Worm (Caenorhabditis elegans) whole organism, young adult: ENCODE results near the gene Y38A10A.7.

Experiments
- B0336.3 ChIP-seq: fragments of 200-800 bp; sonication (Bioruptor generic); IDR thresholded peaks from 2 replicates; pipeline ENCODE4 v1.3.6; 2022; ENCODE audit warnings: missing genetic modification characterization, missing compliant biosample characterization
- F10E7.11 ChIP-seq: sonication (generic microtip); optimal IDR thresholded peaks from 2 replicates; lab custom pipeline; 2017; ENCODE audit warnings: mild to moderate bottlenecking, missing genetic modification characterization, moderate library complexity, missing compliant biosample characterization
- F23B12.7 ChIP-seq: sonication (generic microtip); optimal IDR thresholded peaks from 2 replicates; lab custom pipeline; 2017; ENCODE audit warnings: missing genetic modification characterization, mild to moderate bottlenecking, missing compliant biosample characterization, antibody characterized with exemption, moderate library complexity; ENCODE audit not compliant: insufficient read depth
- F39B2.1 ChIP-seq: fragments of 200-800 bp; sonication (Bioruptor generic); IDR thresholded peaks from 2 replicates; pipeline ENCODE4 v1.3.6; 2022; ENCODE audit warnings: missing genetic modification reagents, missing genetic modification characterization, missing compliant biosample characterization
- F57C9.4 ChIP-seq: sonication (generic microtip); optimal IDR thresholded peaks from 2 replicates; lab custom pipeline; 2017; ENCODE audit warnings: mild to moderate bottlenecking, missing genetic modification characterization, missing compliant biosample characterization
- K11D2.4 ChIP-seq: fragments of 200-800 bp; sonication (Bioruptor generic); IDR thresholded peaks from 2 replicates; pipeline ENCODE4 v1.3.6; 2022; ENCODE audit warnings: missing genetic modification reagents, missing genetic modification characterization, missing compliant biosample characterization
- K12H6.12 ChIP-seq: fragments of 200-800 bp; sonication (Bioruptor generic); optimal IDR thresholded peaks from 2 replicates; lab custom pipeline; 2018; ENCODE audit warnings: mild to moderate bottlenecking, missing genetic modification characterization, missing compliant biosample characterization
- T26A5.8 ChIP-seq: sonication (generic microtip); optimal IDR thresholded peaks from 2 replicates; lab custom pipeline; 2016; ENCODE audit warnings: missing genetic modification characterization, missing compliant biosample characterization
- Y53G8AR.9 ChIP-seq: fragments of 200-800 bp; sonication (Bioruptor generic); conservative IDR thresholded peaks from 2 replicates; pipeline ENCODE4 v1.3.6; 2022; ENCODE audit warnings: missing genetic modification reagents, missing genetic modification characterization, missing compliant biosample characterization
- Y79H2A.3 ChIP-seq: fragments of 200-800 bp; sonication (Bioruptor generic); conservative IDR thresholded peaks from 2 replicates; pipeline ENCODE4 v1.3.6; 2022; ENCODE audit warnings: missing genetic modification reagents, missing genetic modification characterization, missing compliant biosample characterization
- ama-1 ChIP-seq, 3 experiments: fragments of 150-350 bp in 1 of 3; sonication (generic microtip) in 2 of 3; optimal IDR thresholded peaks; 2 replicates each; lab custom pipeline; 2014 to 2018; ENCODE audit warnings: missing biosample characterization in 2 of 3, missing genetic modification characterization in 2 of 3, missing genetic modification reagents in 2 of 3
- attf-3 ChIP-seq: fragments of 200-800 bp; sonication (Bioruptor generic); conservative IDR thresholded peaks from 2 replicates; pipeline ENCODE4 v1.3.6; 2022; ENCODE audit warnings: missing genetic modification reagents, missing genetic modification characterization, missing compliant biosample characterization
- attf-5 ChIP-seq: fragments of 200-800 bp; sonication (Bioruptor generic); optimal IDR thresholded peaks from 2 replicates; lab custom pipeline; 2018; ENCODE audit warnings: mild to moderate bottlenecking, missing genetic modification characterization, missing compliant biosample characterization
- bed-2 ChIP-seq: fragments of 200-800 bp; sonication (Bioruptor generic); IDR thresholded peaks from 2 replicates; pipeline ENCODE4 v1.3.6; 2022; ENCODE audit warnings: missing genetic modification reagents, missing genetic modification characterization, missing compliant biosample characterization
- cebp-1 ChIP-seq, 2 experiments: fragments of 200-800 bp in 1 of 2; sonication (Bioruptor generic) in 1 of 2; sonication (generic microtip) in 1 of 2; IDR thresholded peaks in 1 of 2; optimal IDR thresholded peaks in 1 of 2; 2 replicates each; pipeline versions ENCODE4 v1.3.6 to Lab custom; 2017 to 2022; ENCODE audit warnings: missing compliant biosample characterization in 2 of 2, missing genetic modification characterization in 2 of 2, mild to moderate bottlenecking in 1 of 2, missing genetic modification reagents in 1 of 2, moderate library complexity in 1 of 2
- ceh-100 ChIP-seq: fragments of 200-800 bp; sonication (Bioruptor generic); IDR thresholded peaks from 2 replicates; pipeline ENCODE4 v1.3.6; 2022; ENCODE audit warnings: missing genetic modification reagents, missing genetic modification characterization, missing compliant biosample characterization
- ceh-27 ChIP-seq: fragments of 200-800 bp; sonication (Bioruptor generic); optimal IDR thresholded peaks from 2 replicates; lab custom pipeline; 2018; ENCODE audit warnings: mild to moderate bottlenecking, missing genetic modification characterization, moderate library complexity, missing compliant biosample characterization
- ceh-91 ChIP-seq: fragments of 200-800 bp; sonication (Bioruptor generic); IDR thresholded peaks from 2 replicates; pipeline ENCODE4 v1.3.6; 2022; ENCODE audit warnings: missing genetic modification reagents, missing genetic modification characterization, missing compliant biosample characterization
- dox-1 ChIP-seq: fragments of 200-800 bp; sonication (Bioruptor generic); IDR thresholded peaks from 2 replicates; pipeline ENCODE4 v1.3.6; 2022; ENCODE audit warnings: missing genetic modification reagents, missing genetic modification characterization, missing compliant biosample characterization
- dpff-1 ChIP-seq: sonication (generic microtip); optimal IDR thresholded peaks from 2 replicates; lab custom pipeline; 2017; ENCODE audit warnings: mild to moderate bottlenecking, missing genetic modification characterization, missing compliant biosample characterization
- dpl-1 ChIP-seq: fragments of 150-350 bp; optimal IDR thresholded peaks from 2 replicates; lab custom pipeline; 2014; ENCODE audit warnings: missing biosample characterization, missing genetic modification reagents, missing genetic modification characterization
- efl-1 ChIP-seq: fragments of 150-350 bp; optimal IDR thresholded peaks from 2 replicates; lab custom pipeline; 2014; ENCODE audit warnings: missing biosample characterization, missing genetic modification reagents, missing genetic modification characterization
- egrh-3 ChIP-seq: fragments of 200-800 bp; sonication (Bioruptor generic); IDR thresholded peaks from 2 replicates; pipeline ENCODE4 v1.3.6; 2022; ENCODE audit warnings: missing genetic modification reagents, missing genetic modification characterization, missing compliant biosample characterization
- ekl-4 ChIP-seq: fragments of 200-800 bp; sonication (Bioruptor generic); IDR thresholded peaks from 2 replicates; pipeline ENCODE4 v1.3.6; 2022; ENCODE audit warnings: missing genetic modification reagents, missing genetic modification characterization, missing compliant biosample characterization
- ets-4 ChIP-seq: fragments of 200-800 bp; sonication (Bioruptor generic); optimal IDR thresholded peaks from 2 replicates; lab custom pipeline; 2018; ENCODE audit warnings: mild to moderate bottlenecking, missing genetic modification characterization, missing compliant biosample characterization
- hmg-1.2 ChIP-seq: fragments of 200-800 bp; sonication (Bioruptor generic); IDR thresholded peaks from 2 replicates; pipeline ENCODE4 v1.3.6; 2022; ENCODE audit warnings: missing genetic modification reagents, missing genetic modification characterization, missing compliant biosample characterization
- hrde-1 ChIP-seq: sonication (generic microtip); optimal IDR thresholded peaks from 2 replicates; lab custom pipeline; 2016; ENCODE audit warnings: missing genetic modification characterization, mild to moderate bottlenecking, missing compliant biosample characterization, moderate library complexity, missing genotype, missing genetic modification reagents, borderline replicate concordance
- lag-1 ChIP-seq: fragments of 200-800 bp; sonication (Bioruptor generic); IDR thresholded peaks from 2 replicates; pipeline ENCODE4 v1.3.6; 2022; ENCODE audit warnings: missing genetic modification reagents, missing genetic modification characterization, missing compliant biosample characterization
- let-526 ChIP-seq: fragments of 200-800 bp; sonication (Bioruptor generic); IDR thresholded peaks from 2 replicates; pipeline ENCODE4 v1.3.6; 2022; ENCODE audit warnings: missing genetic modification reagents, missing genetic modification characterization, missing compliant biosample characterization
- let-607 ChIP-seq, 2 experiments: fragments of 200-800 bp in 1 of 2; sonication (Bioruptor generic) in 1 of 2; sonication (generic microtip) in 1 of 2; optimal IDR thresholded peaks; 2 replicates each; lab custom pipeline; 2016 to 2018; ENCODE audit warnings: mild to moderate bottlenecking in 2 of 2, missing compliant biosample characterization in 2 of 2, missing genetic modification characterization in 2 of 2, moderate library complexity in 2 of 2, missing genotype in 1 of 2
- madf-10 ChIP-seq: sonication (generic microtip); optimal IDR thresholded peaks from 2 replicates; lab custom pipeline; 2016; ENCODE audit warnings: mild to moderate bottlenecking, missing genetic modification characterization, missing compliant biosample characterization
- madf-6 ChIP-seq: fragments of 200-800 bp; sonication (Bioruptor generic); IDR thresholded peaks from 2 replicates; pipeline ENCODE4 v1.3.6; 2022; ENCODE audit warnings: missing genetic modification reagents, missing genetic modification characterization, missing compliant biosample characterization
- mcd-1 ChIP-seq: fragments of 200-800 bp; sonication (Bioruptor generic); IDR thresholded peaks from 2 replicates; pipeline ENCODE4 v1.3.6; 2022; ENCODE audit warnings: missing genetic modification reagents, missing genetic modification characterization, missing compliant biosample characterization
- nfyb-1 ChIP-seq: fragments of 200-800 bp; sonication (Bioruptor generic); IDR thresholded peaks from 2 replicates; pipeline ENCODE4 v1.3.6; 2022; ENCODE audit warnings: missing genetic modification reagents, missing genetic modification characterization, missing compliant biosample characterization
- nhr-80 ChIP-seq: sonication (generic microtip); optimal IDR thresholded peaks from 2 replicates; lab custom pipeline; 2016; ENCODE audit warnings: missing genetic modification characterization, missing compliant biosample characterization
- pbrm-1 ChIP-seq: fragments of 200-800 bp; sonication (Bioruptor generic); IDR thresholded peaks from 2 replicates; pipeline ENCODE4 v1.3.6; 2022; ENCODE audit warnings: missing genetic modification reagents, missing genetic modification characterization, missing compliant biosample characterization
- rcor-1 ChIP-seq: fragments of 200-800 bp; sonication (Bioruptor generic); IDR thresholded peaks from 2 replicates; pipeline ENCODE4 v1.3.6; 2022; ENCODE audit warnings: missing genetic modification reagents, missing genetic modification characterization, missing compliant biosample characterization
- snpc-1.1 ChIP-seq: sonication (generic microtip); optimal IDR thresholded peaks from 2 replicates; lab custom pipeline; 2017; ENCODE audit warnings: missing genetic modification characterization, mild to moderate bottlenecking, missing compliant biosample characterization, antibody characterized with exemption, moderate library complexity, missing genotype, missing genetic modification reagents; ENCODE audit not compliant: insufficient read depth
- tlf-1 ChIP-seq: fragments of 200-800 bp; sonication (Bioruptor generic); optimal IDR thresholded peaks from 2 replicates; lab custom pipeline; 2018; ENCODE audit warnings: mild to moderate bottlenecking, missing genetic modification characterization, missing compliant biosample characterization
- unc-130 ChIP-seq: sonication (generic microtip); optimal IDR thresholded peaks from 2 replicates; lab custom pipeline; 2016; ENCODE audit warnings: missing genetic modification reagents, missing genetic modification characterization, missing compliant biosample characterization
- unc-62 ChIP-seq: fragments of 150-350 bp; optimal IDR thresholded peaks from 2 replicates; lab custom pipeline; 2014; ENCODE audit warnings: missing biosample characterization, missing genetic modification reagents, missing genetic modification characterization
- ztf-18 ChIP-seq: sonication (generic microtip); optimal IDR thresholded peaks from 2 replicates; lab custom pipeline; 2016; ENCODE audit warnings: missing genotype, mild to moderate bottlenecking, missing genetic modification characterization, missing compliant biosample characterization

Gene Y38A10A.7

ce11 chrV:6095829-6096228, at the start of gene Y38A10A.7:
Gene Y38A10A.7 (plus strand): TSS chrV:6096197.
- TF ChIP-seq snpc-1.1 (tag; lab: Kevin White, UChicago) (no peak), bed-2 (GFP tag; lab: Robert Waterston, UW) (no peak), dpl-1 (no peak), unc-130 (GFP tag; lab: Kevin White, UChicago) (no peak), ets-4 (GFP tag; lab: Kevin White, UChicago) (no peak), ceh-91 (no peak), Y53G8AR.9 (no peak), efl-1 (GFP tag; lab: Kevin White, UChicago) (no peak), attf-3 (GFP tag; lab: Robert Waterston, UW) (no peak), K11D2.4 (GFP tag; lab: Robert Waterston, UW) (no peak), tlf-1 (GFP tag; lab: Kevin White, UChicago) (no peak), rcor-1 (GFP tag; lab: Robert Waterston, UW) (no peak), let-607 (tag; optimal IDR thresholded peaks at IDR 0.05; lab: Kevin White, UChicago) (no peak), B0336.3 (no peak), Y79H2A.3 (GFP tag; lab: Robert Waterston, UW) (no peak), dox-1 (no peak), F23B12.7 (tag; lab: Kevin White, UChicago) (no peak), T26A5.8 (tag; lab: Kevin White, UChicago) (no peak)

ce11 chrV:6047818-6048217, 48.2 kb upstream of the Y38A10A.7 start, which contains the start of gene pgap-3:
Gene pgap-3 (minus strand): TSS chrV:6047918.
- TF ChIP-seq egrh-3 (GFP tag; lab: Robert Waterston, UW) (no peak), dox-1 (no peak), dpff-1 (no peak), F39B2.1 (GFP tag; lab: Robert Waterston, UW) (no peak), hrde-1 (no peak)

- TF ChIP-seq let-526 (no peak), ceh-100 (no peak), lag-1 (GFP tag; lab: Robert Waterston, UW) (no peak), Y79H2A.3 (GFP tag; lab: Robert Waterston, UW) (no peak), Y53G8AR.9 (no peak), unc-130 (GFP tag; lab: Kevin White, UChicago) (no peak)
Measured at ce11 chrV:6051159-6051558, 44.8 kb upstream of the Y38A10A.7 start, which contains the start of gene jamp-1. Gene jamp-1 (minus strand): TSS chrV:6051259.

ce11 chrV:6053188-6053687, 42.8 kb upstream of the Y38A10A.7 start, which contains the start of gene seip-1:
Gene seip-1 (minus strand): TSS chrV:6053238.
- TF ChIP-seq pbrm-1 (GFP tag; lab: Robert Waterston, UW), result peak; percentile 55; the same call in 1 of the 2 replicates
- peak; percentile 48 for TF ChIP-seq efl-1 (GFP tag; lab: Kevin White, UChicago)
- TF ChIP-seq unc-62, result peak; percentile 65
- no peak for TF ChIP-seq F57C9.4
- peak; percentile 86; the same call in 1 of the 2 replicates for TF ChIP-seq hmg-1.2 (GFP tag; lab: Robert Waterston, UW)
- TF ChIP-seq ceh-27 (GFP tag; lab: Kevin White, UChicago), result peak; percentile 4
- peak; percentile 62 for TF ChIP-seq rcor-1 (GFP tag; lab: Robert Waterston, UW)
- no peak for TF ChIP-seq madf-6 (GFP tag; lab: Robert Waterston, UW)
- peak; percentile 61; the same call in 1 of the 2 replicates for TF ChIP-seq K11D2.4 (GFP tag; lab: Robert Waterston, UW)
- TF ChIP-seq F23B12.7 (tag; lab: Kevin White, UChicago), result peak; percentile 84
- peak; percentile 10 for TF ChIP-seq ama-1 (optimal IDR thresholded peaks at IDR 0.05; lab: Kevin White, UChicago)
- TF ChIP-seq ama-1 (GFP tag; optimal IDR thresholded peaks at IDR 0.05; lab: Kevin White, UChicago), result no peak
- TF ChIP-seq ztf-18, result peak; percentile 36
- TF ChIP-seq madf-10, result peak; percentile 24
- no peak for TF ChIP-seq nfyb-1
- peak; percentile 90 for TF ChIP-seq attf-5 (GFP tag; lab: Kevin White, UChicago)
- peak; percentile 95 for TF ChIP-seq mcd-1 (GFP tag; lab: Robert Waterston, UW)
- 0 out of 2 replicates have a peak, but pooled peaks have one; percentile 33 for TF ChIP-seq ekl-4 (GFP tag; lab: Robert Waterston, UW)
- no peak for TF ChIP-seq ets-4 (GFP tag; lab: Kevin White, UChicago)
- TF ChIP-seq F10E7.11, result no peak
- peak; percentile 70 for TF ChIP-seq cebp-1 (GFP tag; IDR thresholded peaks at IDR 0.05; lab: Robert Waterston, UW)
- TF ChIP-seq cebp-1 (tag; optimal IDR thresholded peaks at IDR 0.05; lab: Kevin White, UChicago), result peak; percentile 94
- peak; percentile 94 for TF ChIP-seq nhr-80
- peak; percentile 36 for TF ChIP-seq K12H6.12
